Worm (Caenorhabditis elegans) whole organism, early embryonic: Measurements from ENCODE around the gene clec-178.
"Not testable (repeated sequence)": the region's sequence is repeated elsewhere in the genome, so short reads cannot be mapped to it uniquely, and the experiment has no call there.

Experiments used
- B0310.2 ChIP-seq: sonication (generic microtip); optimal IDR thresholded peaks from 2 replicates; lab custom pipeline; 2016; ENCODE audit warnings: mild to moderate bottlenecking, missing genetic modification characterization, missing compliant biosample characterization
- F13C5.2 ChIP-seq: sonication (generic microtip); optimal IDR thresholded peaks from 2 replicates; lab custom pipeline; 2017; ENCODE audit warnings: mild to moderate bottlenecking, missing genetic modification characterization, inconsistent platforms, missing compliant biosample characterization
- aly-1 ChIP-seq: sonication (generic microtip); optimal IDR thresholded peaks from 2 replicates; lab custom pipeline; 2016; ENCODE audit warnings: missing genetic modification characterization, missing compliant biosample characterization
- ama-1 ChIP-seq: fragments of 150-350 bp; optimal IDR thresholded peaks from 2 replicates; lab custom pipeline; 2014
- ceh-36 ChIP-seq: sonication (generic microtip); optimal IDR thresholded peaks from 2 replicates; lab custom pipeline; 2016; ENCODE audit warnings: missing genetic modification characterization, inconsistent platforms, missing compliant biosample characterization
- ets-7 ChIP-seq: sonication (generic microtip); optimal IDR thresholded peaks from 2 replicates; lab custom pipeline; 2016; ENCODE audit warnings: missing genotype, missing genetic modification characterization, missing compliant biosample characterization
- flt-1 ChIP-seq: fragments of 200-800 bp; sonication (Bioruptor generic); IDR thresholded peaks from 2 replicates; pipeline ENCODE4 v1.3.6; 2022; ENCODE audit warnings: missing genetic modification characterization, missing compliant biosample characterization
- pes-1 ChIP-seq: fragments of 200-800 bp; sonication (Bioruptor generic); IDR thresholded peaks from 2 replicates; pipeline ENCODE4 v1.3.6; 2022; ENCODE audit warnings: missing genetic modification reagents, missing genetic modification characterization, missing compliant biosample characterization
- sea-1 ChIP-seq: fragments of 200-800 bp; sonication (Bioruptor generic); conservative IDR thresholded peaks from 2 replicates; pipeline ENCODE4 v1.3.6; 2022; ENCODE audit warnings: missing genetic modification characterization, missing compliant biosample characterization
- tbx-11 ChIP-seq: fragments of 200-800 bp; sonication (Bioruptor generic); IDR thresholded peaks from 2 replicates; pipeline ENCODE4 v1.3.6; 2022; ENCODE audit warnings: missing genetic modification characterization, missing compliant biosample characterization
- tbx-37 ChIP-seq: fragments of 200-800 bp; sonication (Bioruptor generic); conservative IDR thresholded peaks from 2 replicates; pipeline ENCODE4 v1.3.6; 2022; ENCODE audit warnings: missing genetic modification reagents, missing genetic modification characterization, missing compliant biosample characterization

- not testable (repeated sequence) for TF ChIP-seq B0310.2 (tag; lab: Kevin White, UChicago); F13C5.2 (tag; lab: Kevin White, UChicago); aly-1; ama-1 (lab: Kevin White, UChicago); sea-1; pes-1 (GFP tag; lab: Robert Waterston, UW); ets-7; tbx-11 (GFP tag; lab: Robert Waterston, UW); ceh-36 (tag; lab: Kevin White, UChicago)
- TF ChIP-seq flt-1 (peak; percentile 49; the same call in 1 of the 2 replicates), tbx-37 (peak; percentile 48; the same call in 1 of the 2 replicates)
Measured at ce11 chrIV:5691189-5691588, 37.4 kb downstream of the clec-178 start.
